Worm (Caenorhabditis elegans): ENCODE data around the gene W02F12.4.

ce11 chrV:6666557-6666956 lies 40.2 kb downstream of the W02F12.4 start:
- TF ChIP-seq sox-4 (tag; optimal IDR thresholded peaks at IDR 0.05) (no peak), nhr-11 (tag; optimal IDR thresholded peaks at IDR 0.05) (no peak), tbx-2 (tag; optimal IDR thresholded peaks at IDR 0.05) (no peak), lin-11 (tag; optimal IDR thresholded peaks at IDR 0.05) (no peak), unc-3 (GFP tag; conservative IDR thresholded peaks at IDR 0.05) (no peak), unc-3 (tag; optimal IDR thresholded peaks at IDR 0.05) (no peak), dve-1 (tag; optimal IDR thresholded peaks at IDR 0.05) (no peak), pha-4 (tag; optimal IDR thresholded peaks at IDR 0.05) (no peak), ama-1 (optimal IDR thresholded peaks at IDR 0.05) (no peak)

Data from whole organism, late embryonic.